Fruit fly (Drosophila melanogaster) whole organism, embryonic: ENCODE data around the gene mthl12.

Source experiments
- CG12659 ChIP-seq: fragments of 200-800 bp; sonication (Bioruptor generic); optimal IDR thresholded peaks from 3 replicates; lab custom pipeline; 2017; ENCODE audit warnings: mild to moderate bottlenecking, missing biosample characterization, missing genetic modification reagents, missing genetic modification characterization
- Myb ChIP-seq: fragments of 200-800 bp; sonication (Bioruptor generic); optimal IDR thresholded peaks from 2 replicates; lab custom pipeline; 2016; ENCODE audit warnings: missing biosample characterization, missing genetic modification characterization
- btn ChIP-seq: fragments of 200-800 bp; sonication (Bioruptor generic); optimal IDR thresholded peaks from 2 replicates; lab custom pipeline; 2016; ENCODE audit warnings: missing biosample characterization, missing genetic modification characterization
- jumu ChIP-seq: fragments of 200-800 bp; sonication (Bioruptor generic); optimal IDR thresholded peaks from 3 replicates; lab custom pipeline; 2016; ENCODE audit warnings: missing biosample characterization, missing genetic modification characterization

- TF ChIP-seq CG12659 (GFP tag; lab: Kevin White, UChicago) (peak; percentile 22), btn (GFP tag; lab: Kevin White, UChicago) (no peak), Myb (GFP tag; lab: Kevin White, UChicago) (no peak), jumu (GFP tag; lab: Kevin White, UChicago) (no peak)
These were observed 48.1 kb upstream of the mthl12 start for dm6 chr3R:13305318-13305899.
